Worm (Caenorhabditis elegans) whole organism, L4 larva: ENCODE results near the gene cutl-2.

ENCODE experiments used
- F10B5.3 ChIP-seq: sonication (generic microtip); optimal IDR thresholded peaks from 2 replicates; lab custom pipeline; 2016; ENCODE audit warnings: mild to moderate bottlenecking, missing genetic modification characterization, missing compliant biosample characterization
- F49E8.2 ChIP-seq: sonication (generic microtip); optimal IDR thresholded peaks from 2 replicates; lab custom pipeline; 2016; ENCODE audit warnings: missing compliant biosample characterization, mild to moderate bottlenecking, missing genetic modification characterization, borderline replicate concordance
- R02D3.7 ChIP-seq: fragments of 150-350 bp; sonication (generic microtip); optimal IDR thresholded peaks from 3 replicates; lab custom pipeline; 2014; ENCODE audit warnings: missing biosample characterization, missing genetic modification characterization
- T20F7.1 ChIP-seq: fragments of 200-800 bp; sonication (Bioruptor generic); optimal IDR thresholded peaks from 2 replicates; lab custom pipeline; 2018; ENCODE audit warnings: mild to moderate bottlenecking, missing genetic modification characterization, missing compliant biosample characterization
- Y5F2A.4 ChIP-seq: fragments of 200-800 bp; sonication (Bioruptor generic); optimal IDR thresholded peaks from 2 replicates; lab custom pipeline; 2018; ENCODE audit warnings: mild to moderate bottlenecking, missing genetic modification characterization, missing compliant biosample characterization
- Y75B8A.6 ChIP-seq: fragments of 200-800 bp; sonication (Bioruptor generic); IDR thresholded peaks from 2 replicates; pipeline ENCODE4 v1.3.6; 2022; ENCODE audit warnings: missing genetic modification reagents, missing genetic modification characterization, missing compliant biosample characterization
- ZK546.5 ChIP-seq, 2 experiments: sonication (generic microtip); optimal IDR thresholded peaks; 2 replicates each; lab custom pipeline; 2017; ENCODE audit warnings: missing biosample characterization in 2 of 2, missing genetic modification characterization in 2 of 2
- aha-1 ChIP-seq: fragments of 150-350 bp; peaks from one replicate; lab custom pipeline; 2014; ENCODE audit warnings: missing biosample characterization, missing genetic modification characterization
- ama-1 ChIP-seq: fragments of 150-350 bp; optimal IDR thresholded peaks from 2 replicates; lab custom pipeline; 2014; ENCODE audit warnings: inconsistent platforms, mixed read lengths
- arid-1 ChIP-seq: fragments of 200-800 bp; sonication (Bioruptor generic); conservative IDR thresholded peaks from 2 replicates; pipeline ENCODE4 v1.3.6; 2022; ENCODE audit warnings: missing genetic modification reagents, missing genetic modification characterization, missing compliant biosample characterization
- daf-16 ChIP-seq, 3 experiments: sonication (generic microtip); optimal IDR thresholded peaks; 2 replicates each; lab custom pipeline; 2016 to 2017; ENCODE audit warnings: missing genetic modification characterization in 3 of 3, missing genetic modification reagents in 3 of 3, mild to moderate bottlenecking in 2 of 3, missing compliant biosample characterization in 2 of 3, missing biosample characterization in 1 of 3, moderate library complexity in 1 of 3
- dmd-6 ChIP-seq: fragments of 200-800 bp; sonication (Bioruptor generic); IDR thresholded peaks from 2 replicates; pipeline ENCODE4 v1.3.6; 2022; ENCODE audit warnings: missing genetic modification reagents, missing genetic modification characterization, missing compliant biosample characterization
- dmd-8 ChIP-seq: fragments of 200-800 bp; sonication (Bioruptor generic); IDR thresholded peaks from 2 replicates; pipeline ENCODE4 v1.3.6; 2022; ENCODE audit warnings: missing genetic modification characterization, missing compliant biosample characterization
- dve-1 ChIP-seq: sonication (generic microtip); optimal IDR thresholded peaks from 2 replicates; lab custom pipeline; 2017; ENCODE audit warnings: antibody characterized with exemption, mild to moderate bottlenecking, missing genetic modification characterization, missing compliant biosample characterization; ENCODE audit not compliant: insufficient read depth
- egl-27 ChIP-seq: sonication (generic microtip); optimal IDR thresholded peaks from 3 replicates; lab custom pipeline; 2017; ENCODE audit warnings: missing biosample characterization, missing genetic modification reagents, missing genetic modification characterization
- egl-43 ChIP-seq: fragments of 200-800 bp; sonication (Bioruptor generic); IDR thresholded peaks from 2 replicates; pipeline ENCODE4 v1.3.6; 2022; ENCODE audit warnings: missing genetic modification reagents, missing genetic modification characterization, missing compliant biosample characterization
- fos-1 ChIP-seq: fragments of 150-350 bp; optimal IDR thresholded peaks from 2 replicates; lab custom pipeline; 2014; ENCODE audit warnings: missing biosample characterization, missing genetic modification characterization
- hif-1 ChIP-seq, 2 experiments: sonication (generic microtip); optimal IDR thresholded peaks; 2 replicates each; lab custom pipeline; 2016 to 2017; ENCODE audit warnings: missing compliant biosample characterization in 2 of 2, missing genetic modification characterization in 2 of 2, missing genetic modification reagents in 2 of 2, missing genotype in 2 of 2, mild to moderate bottlenecking in 1 of 2
- hlh-11 ChIP-seq: fragments of 200-800 bp; sonication (Bioruptor generic); optimal IDR thresholded peaks from 2 replicates; lab custom pipeline; 2018; ENCODE audit warnings: mild to moderate bottlenecking, missing genetic modification characterization, missing compliant biosample characterization
- hlh-30 ChIP-seq: sonication (generic microtip); optimal IDR thresholded peaks from 2 replicates; lab custom pipeline; 2017; ENCODE audit warnings: antibody characterized with exemption, mild to moderate bottlenecking, missing genetic modification characterization, missing compliant biosample characterization; ENCODE audit not compliant: insufficient read depth
- hmg-1.1 ChIP-seq: fragments of 200-800 bp; sonication (Bioruptor generic); IDR thresholded peaks from 2 replicates; pipeline ENCODE4 v1.3.6; 2022; ENCODE audit warnings: missing genetic modification reagents, missing genetic modification characterization, missing compliant biosample characterization
- lin-1 ChIP-seq: fragments of 200-800 bp; sonication (Bioruptor generic); IDR thresholded peaks from 2 replicates; pipeline ENCODE4 v1.3.6; 2022; ENCODE audit warnings: missing genetic modification reagents, missing genetic modification characterization, missing compliant biosample characterization
- lin-38 ChIP-seq: fragments of 200-800 bp; sonication (Bioruptor generic); IDR thresholded peaks from 2 replicates; pipeline ENCODE4 v1.3.6; 2022; ENCODE audit warnings: missing genetic modification reagents, missing genetic modification characterization, missing compliant biosample characterization
- lin-39 ChIP-seq: fragments of 150-350 bp; optimal IDR thresholded peaks from 2 replicates; lab custom pipeline; 2014; ENCODE audit warnings: missing biosample characterization, missing genetic modification reagents, missing genetic modification characterization
- lir-3 ChIP-seq: sonication (generic microtip); optimal IDR thresholded peaks from 2 replicates; lab custom pipeline; 2016; ENCODE audit warnings: mild to moderate bottlenecking, missing genetic modification characterization, missing compliant biosample characterization
- lsy-2 ChIP-seq, 2 experiments: fragments of 150-350 bp in 1 of 2; sonication (generic microtip) in 1 of 2; optimal IDR thresholded peaks; 2 replicates each; lab custom pipeline; 2014 to 2017; ENCODE audit warnings: missing biosample characterization in 2 of 2, missing genetic modification characterization in 2 of 2
- mes-2 ChIP-seq: sonication (generic microtip); optimal IDR thresholded peaks from 2 replicates; lab custom pipeline; 2016; ENCODE audit warnings: missing genotype, mild to moderate bottlenecking, missing genetic modification characterization, missing compliant biosample characterization; ENCODE audit not compliant: poor library complexity, severe bottlenecking
- mxl-2 ChIP-seq: fragments of 200-800 bp; sonication (Bioruptor generic); conservative IDR thresholded peaks from 2 replicates; pipeline ENCODE4 v1.3.6; 2022; ENCODE audit warnings: missing genetic modification reagents, missing genetic modification characterization, missing compliant biosample characterization
- mxl-3 ChIP-seq: fragments of 200-800 bp; sonication (Bioruptor generic); optimal IDR thresholded peaks from 2 replicates; lab custom pipeline; 2018; ENCODE audit warnings: mild to moderate bottlenecking, missing genetic modification characterization, missing compliant biosample characterization
- nhr-10 ChIP-seq: fragments of 150-350 bp; optimal IDR thresholded peaks from 2 replicates; lab custom pipeline; 2014; ENCODE audit warnings: missing biosample characterization, missing genetic modification characterization
- nhr-11 ChIP-seq: fragments of 150-350 bp; optimal IDR thresholded peaks from 2 replicates; lab custom pipeline; 2014; ENCODE audit warnings: missing biosample characterization, missing genetic modification characterization
- nhr-28 ChIP-seq: fragments of 150-350 bp; optimal IDR thresholded peaks from 2 replicates; lab custom pipeline; 2014; ENCODE audit warnings: missing biosample characterization, missing genetic modification characterization
- nhr-42 ChIP-seq: fragments of 200-800 bp; sonication (Bioruptor generic); IDR thresholded peaks from 2 replicates; pipeline ENCODE4 v1.3.6; 2022; ENCODE audit warnings: missing genetic modification characterization, missing compliant biosample characterization
- nhr-48 ChIP-seq: sonication (generic microtip); optimal IDR thresholded peaks from 2 replicates; lab custom pipeline; 2016; ENCODE audit warnings: mild to moderate bottlenecking, missing genetic modification characterization, missing compliant biosample characterization
- nhr-6 ChIP-seq: fragments of 150-350 bp; optimal IDR thresholded peaks from 2 replicates; lab custom pipeline; 2014; ENCODE audit warnings: missing biosample characterization, missing genetic modification characterization
- nhr-77 ChIP-seq: fragments of 150-350 bp; optimal IDR thresholded peaks from 2 replicates; lab custom pipeline; 2014; ENCODE audit warnings: missing biosample characterization, missing genetic modification characterization
- pqm-1 ChIP-seq: sonication (generic microtip); optimal IDR thresholded peaks from 2 replicates; lab custom pipeline; 2017; ENCODE audit warnings: missing biosample characterization, missing genetic modification characterization
- rbr-2 ChIP-seq: sonication (generic microtip); optimal IDR thresholded peaks from 2 replicates; lab custom pipeline; 2016; ENCODE audit warnings: missing genotype, missing genetic modification characterization, missing compliant biosample characterization
- sdz-12 ChIP-seq: fragments of 200-800 bp; sonication (Bioruptor generic); optimal IDR thresholded peaks from 2 replicates; lab custom pipeline; 2018; ENCODE audit warnings: mild to moderate bottlenecking, missing genetic modification characterization, missing compliant biosample characterization
- set-16 ChIP-seq: fragments of 200-800 bp; sonication (Bioruptor generic); IDR thresholded peaks from 2 replicates; pipeline ENCODE4 v1.3.6; 2022; ENCODE audit warnings: missing genetic modification reagents, missing genetic modification characterization, missing compliant biosample characterization
- snpc-4 ChIP-seq: fragments of 150-350 bp; optimal IDR thresholded peaks from 2 replicates; lab custom pipeline; 2014; ENCODE audit warnings: missing biosample characterization, missing genetic modification characterization
- spr-1 ChIP-seq: sonication (generic microtip); optimal IDR thresholded peaks from 2 replicates; lab custom pipeline; 2016; ENCODE audit warnings: mild to moderate bottlenecking, missing genetic modification characterization, missing compliant biosample characterization
- tag-97 ChIP-seq: fragments of 200-800 bp; sonication (Bioruptor generic); IDR thresholded peaks from 2 replicates; pipeline ENCODE4 v1.3.6; 2022; ENCODE audit warnings: missing genetic modification characterization, missing compliant biosample characterization
- unc-62 ChIP-seq, 3 experiments: fragments of 150-350 bp in 1 of 3; sonication (generic microtip); optimal IDR thresholded peaks in 2 of 3; peaks in 1 of 3; 1 replicate in 1 of 3; 2 replicates in 2 of 3; lab custom pipeline; 2014 to 2017; ENCODE audit warnings: missing biosample characterization in 3 of 3, missing genetic modification characterization in 3 of 3, missing genetic modification reagents in 3 of 3, missing genotype in 1 of 3
- vab-7 ChIP-seq: fragments of 200-800 bp; sonication (Bioruptor generic); IDR thresholded peaks from 2 replicates; pipeline ENCODE4 v1.3.6; 2022; ENCODE audit warnings: missing genetic modification reagents, missing genetic modification characterization, missing compliant biosample characterization
- zip-11 ChIP-seq: fragments of 200-800 bp; sonication (Bioruptor generic); IDR thresholded peaks from 2 replicates; pipeline ENCODE4 v1.3.6; 2022; ENCODE audit warnings: missing genetic modification characterization, missing compliant biosample characterization
- zip-2 ChIP-seq: fragments of 150-350 bp; optimal IDR thresholded peaks from 2 replicates; lab custom pipeline; 2014; ENCODE audit warnings: missing biosample characterization, missing genetic modification characterization
- ztf-7 ChIP-seq: fragments of 150-350 bp; optimal IDR thresholded peaks from 2 replicates; lab custom pipeline; 2014; ENCODE audit warnings: missing biosample characterization, missing genetic modification characterization

Gene cutl-2

DNA sequence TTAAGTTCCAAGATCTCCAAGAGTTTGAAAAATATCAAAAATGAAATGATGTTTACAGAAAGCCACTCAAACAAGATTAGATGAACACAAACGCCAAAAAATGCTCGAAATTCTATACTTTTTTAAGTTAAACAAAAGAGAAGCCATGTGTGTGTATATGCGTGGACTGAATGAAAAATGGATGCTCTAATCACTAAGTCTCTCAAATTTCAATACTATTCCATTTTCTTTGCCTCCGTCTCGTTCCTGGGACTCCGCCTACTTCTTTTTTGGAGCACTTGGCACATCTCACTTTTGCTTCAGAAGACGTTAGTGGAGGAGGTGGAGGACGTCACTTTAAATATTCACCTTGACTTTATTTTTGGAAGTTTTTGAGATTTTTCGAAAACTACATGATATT, 44.6 kb downstream of the cutl-2 start:
- TF ChIP-seq hmg-1.1 = 0 out of 2 replicates have a peak, but pooled peaks have one; percentile 28
- no peak for TF ChIP-seq T20F7.1 (GFP tag; lab: Kevin White, UChicago)
- no peak for TF ChIP-seq egl-43
- no peak for TF ChIP-seq mes-2 (tag; lab: Kevin White, UChicago)
- TF ChIP-seq aha-1 (tag; lab: Kevin White, UChicago) = peak; percentile 7
- TF ChIP-seq lsy-2 (tag; optimal IDR thresholded peaks at IDR 0.05; lab: Kevin White, UChicago) = peak in 1 of 2 experiments; percentile 5
- TF ChIP-seq nhr-48 (tag; lab: Kevin White, UChicago) = no peak
- no peak for TF ChIP-seq lin-38 (GFP tag; lab: Robert Waterston, UW)
- no peak for TF ChIP-seq dmd-8 (GFP tag; lab: Robert Waterston, UW)

DNA sequence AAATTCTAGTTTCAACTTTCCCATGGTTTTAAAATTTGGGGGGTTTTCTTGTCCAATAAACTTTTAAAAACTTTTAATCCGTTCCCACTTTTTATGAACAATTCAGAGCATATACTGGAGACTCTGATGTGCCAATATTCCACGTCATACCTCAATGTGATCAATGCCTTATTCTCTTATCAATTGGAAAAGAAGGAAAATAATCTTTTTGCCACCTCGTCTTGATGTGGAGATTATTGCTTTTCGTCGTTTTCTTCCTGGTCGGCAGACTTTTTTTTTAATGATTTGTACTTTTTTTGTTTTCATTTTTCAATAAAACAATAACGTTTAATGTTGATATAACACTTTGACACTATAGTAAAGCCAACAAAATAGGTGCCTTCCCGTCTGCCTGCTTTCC, 47.0 kb downstream of the cutl-2 start:
- TF ChIP-seq Y75B8A.6 (GFP tag; lab: Robert Waterston, UW) = no peak
- TF ChIP-seq mes-2 (tag; lab: Kevin White, UChicago) = no peak
- TF ChIP-seq nhr-10 (tag; lab: Kevin White, UChicago) = no peak
- TF ChIP-seq rbr-2 (tag; lab: Kevin White, UChicago) = no peak
- TF ChIP-seq unc-62 (GFP tag; optimal IDR thresholded peaks at IDR 0.05 in 1 of 2; lab: Kevin White, UChicago) = no peak
- TF ChIP-seq unc-62 (tag; optimal IDR thresholded peaks at IDR 0.05; lab: Kevin White, UChicago) = no peak
- no peak for TF ChIP-seq arid-1 (GFP tag; lab: Robert Waterston, UW)
- no peak for TF ChIP-seq daf-16 (GFP tag; optimal IDR thresholded peaks at IDR 0.05; lab: Kevin White, UChicago)
- TF ChIP-seq daf-16 (tag; optimal IDR thresholded peaks at IDR 0.05; lab: Kevin White, UChicago) = peak; percentile 24
- no peak for TF ChIP-seq ztf-7 (tag; lab: Kevin White, UChicago)
- TF ChIP-seq sdz-12 (GFP tag; lab: Kevin White, UChicago) = no peak
- TF ChIP-seq spr-1 (tag; lab: Kevin White, UChicago) = no peak
- no peak for TF ChIP-seq nhr-48 (tag; lab: Kevin White, UChicago)
- no peak for TF ChIP-seq ZK546.5 (tag; optimal IDR thresholded peaks at IDR 0.05; lab: Kevin White, UChicago)
- TF ChIP-seq R02D3.7 (tag; lab: Kevin White, UChicago) = no peak
- no peak for TF ChIP-seq tag-97 (GFP tag; lab: Robert Waterston, UW)
- TF ChIP-seq zip-11 (GFP tag; lab: Robert Waterston, UW) = no peak
- TF ChIP-seq lin-39 = no peak
- TF ChIP-seq pqm-1 (tag; lab: Kevin White, UChicago) = peak; percentile 90
- no peak for TF ChIP-seq zip-2 (tag; lab: Kevin White, UChicago)
- no peak for TF ChIP-seq ama-1 (lab: Kevin White, UChicago)
- TF ChIP-seq egl-27 (tag; lab: Kevin White, UChicago) = no peak
- no peak for TF ChIP-seq dmd-8 (GFP tag; lab: Robert Waterston, UW)
- TF ChIP-seq F49E8.2 (tag; lab: Kevin White, UChicago) = no peak
- TF ChIP-seq nhr-6 = no peak
- TF ChIP-seq hlh-30 (tag; lab: Kevin White, UChicago) = no peak
- TF ChIP-seq nhr-11 (tag; lab: Kevin White, UChicago) = no peak
- no peak for TF ChIP-seq hlh-11 (tag; lab: Kevin White, UChicago)
- TF ChIP-seq set-16 (GFP tag; lab: Robert Waterston, UW) = no peak
- TF ChIP-seq snpc-4 (tag; lab: Kevin White, UChicago) = no peak
- no peak for TF ChIP-seq fos-1
- TF ChIP-seq lsy-2 (tag; optimal IDR thresholded peaks at IDR 0.05; lab: Kevin White, UChicago) = peak in 1 of 2 experiments; percentile 21
- no peak for TF ChIP-seq lir-3
- peak; percentile 5 for TF ChIP-seq nhr-28
- TF ChIP-seq dmd-6 = peak; percentile 19; the same call in 1 of the 2 replicates
- TF ChIP-seq Y5F2A.4 (GFP tag; lab: Kevin White, UChicago) = no peak
- no peak for TF ChIP-seq hif-1 (tag; optimal IDR thresholded peaks at IDR 0.05; lab: Kevin White, UChicago)
- no peak for TF ChIP-seq F10B5.3
- no peak for TF ChIP-seq lin-1 (GFP tag; lab: Robert Waterston, UW)
- TF ChIP-seq dve-1 (tag; lab: Kevin White, UChicago) = peak; percentile 56
- TF ChIP-seq nhr-42 (GFP tag; lab: Robert Waterston, UW) = no peak
- TF ChIP-seq vab-7 (GFP tag; lab: Robert Waterston, UW) = no peak
- no peak for TF ChIP-seq mxl-2 (GFP tag; lab: Robert Waterston, UW)
- TF ChIP-seq mxl-3 = no peak
- peak; percentile 7 for TF ChIP-seq nhr-77 (tag; lab: Kevin White, UChicago)
